Fruit fly (Drosophila melanogaster) whole organism, pupa: ENCODE measurements around the gene eca.
"Not testable (repeated sequence)": the region's sequence is repeated elsewhere in the genome, so short reads cannot be mapped to it uniquely, and the experiment has no call there.

Experiments used
- CG10348 ChIP-seq: fragments of 200-800 bp; sonication (Bioruptor generic); IDR thresholded peaks from 2 replicates; pipeline ENCODE4 v1.3.6; 2022; ENCODE audit warnings: missing biosample characterization, missing genetic modification characterization
- CG12605 ChIP-seq: fragments of 200-800 bp; sonication (Bioruptor generic); IDR thresholded peaks from 2 replicates; pipeline ENCODE4 v1.3.6; 2022; ENCODE audit warnings: missing biosample characterization, missing genetic modification characterization
- CG13204 ChIP-seq: fragments of 200-800 bp; sonication (Bioruptor generic); optimal IDR thresholded peaks from 2 replicates; lab custom pipeline; 2018; ENCODE audit warnings: missing biosample characterization, mild to moderate bottlenecking, missing genetic modification characterization, moderate library complexity
- CG14655 ChIP-seq: fragments of 200-800 bp; sonication (Bioruptor generic); optimal IDR thresholded peaks from 3 replicates; lab custom pipeline; 2017; ENCODE audit warnings: mild to moderate bottlenecking, missing biosample characterization, missing genetic modification reagents, missing genetic modification characterization
- CG15710 ChIP-seq: fragments of 200-800 bp; sonication (Bioruptor generic); optimal IDR thresholded peaks from 2 replicates; lab custom pipeline; 2018; ENCODE audit warnings: missing biosample characterization, mild to moderate bottlenecking, missing genetic modification characterization, moderate library complexity
- CG17806 ChIP-seq: fragments of 200-800 bp; sonication (Bioruptor generic); optimal IDR thresholded peaks from 2 replicates; lab custom pipeline; 2018; ENCODE audit warnings: missing biosample characterization, mild to moderate bottlenecking, missing genetic modification characterization, moderate library complexity
- CG32121 ChIP-seq: fragments of 200-800 bp; sonication (Bioruptor generic); IDR thresholded peaks from 2 replicates; pipeline ENCODE4 v1.3.6; 2022; ENCODE audit warnings: missing biosample characterization, missing genetic modification characterization
- CG4496 ChIP-seq: fragments of 200-800 bp; sonication (Bioruptor generic); IDR thresholded peaks from 3 replicates; pipeline ENCODE4 v1.3.6; 2022; ENCODE audit warnings: missing biosample characterization, missing genetic modification characterization
- CG8159 ChIP-seq: fragments of 200-800 bp; sonication (Bioruptor generic); optimal IDR thresholded peaks from 3 replicates; lab custom pipeline; 2018; ENCODE audit warnings: missing biosample characterization, mild to moderate bottlenecking, missing genetic modification characterization, moderate library complexity
- CG9948 ChIP-seq: fragments of 200-800 bp; sonication (Bioruptor generic); optimal IDR thresholded peaks from 2 replicates; lab custom pipeline; 2018; ENCODE audit warnings: missing biosample characterization, mild to moderate bottlenecking, missing genetic modification characterization, moderate library complexity
- D1 ChIP-seq: fragments of 200-800 bp; sonication (Bioruptor generic); optimal IDR thresholded peaks from 2 replicates; lab custom pipeline; 2018; ENCODE audit warnings: missing biosample characterization, mild to moderate bottlenecking, missing genetic modification characterization, moderate library complexity
- EcR ChIP-seq: fragments of 200-800 bp; sonication (Bioruptor generic); optimal IDR thresholded peaks from 3 replicates; lab custom pipeline; 2019; ENCODE audit warnings: missing biosample characterization, missing genetic modification characterization, mild to moderate bottlenecking, moderate library complexity, missing genetic modification reagents
- Ets98B ChIP-seq: fragments of 200-800 bp; sonication (Bioruptor generic); IDR thresholded peaks from 2 replicates; pipeline ENCODE4 v1.3.6; 2022; ENCODE audit warnings: missing biosample characterization, missing genetic modification characterization
- Pif1A ChIP-seq: fragments of 200-800 bp; sonication (Bioruptor generic); optimal IDR thresholded peaks from 3 replicates; lab custom pipeline; 2016; ENCODE audit warnings: missing biosample characterization, missing genetic modification characterization
- Pif1B ChIP-seq: fragments of 200-800 bp; sonication (Bioruptor generic); optimal IDR thresholded peaks from 3 replicates; lab custom pipeline; 2016; ENCODE audit warnings: missing biosample characterization, missing genetic modification characterization
- Snoo ChIP-seq: fragments of 200-800 bp; sonication (Bioruptor generic); optimal IDR thresholded peaks from 3 replicates; lab custom pipeline; 2017; ENCODE audit warnings: missing biosample characterization, mild to moderate bottlenecking, missing genetic modification characterization, inconsistent platforms
- fd96Ca ChIP-seq: fragments of 200-800 bp; sonication (Bioruptor generic); IDR thresholded peaks from 3 replicates; pipeline ENCODE4 v1.3.6; 2022; ENCODE audit warnings: missing biosample characterization, missing genetic modification characterization
- gl ChIP-seq: fragments of 200-800 bp; sonication (Bioruptor generic); optimal IDR thresholded peaks from 2 replicates; lab custom pipeline; 2018; ENCODE audit warnings: missing biosample characterization, mild to moderate bottlenecking, missing genetic modification characterization
- rn ChIP-seq: fragments of 200-800 bp; sonication (Bioruptor generic); IDR thresholded peaks from 2 replicates; pipeline ENCODE4 v1.3.6; 2022; ENCODE audit warnings: missing biosample characterization, missing genetic modification characterization

Gene eca

DNA sequence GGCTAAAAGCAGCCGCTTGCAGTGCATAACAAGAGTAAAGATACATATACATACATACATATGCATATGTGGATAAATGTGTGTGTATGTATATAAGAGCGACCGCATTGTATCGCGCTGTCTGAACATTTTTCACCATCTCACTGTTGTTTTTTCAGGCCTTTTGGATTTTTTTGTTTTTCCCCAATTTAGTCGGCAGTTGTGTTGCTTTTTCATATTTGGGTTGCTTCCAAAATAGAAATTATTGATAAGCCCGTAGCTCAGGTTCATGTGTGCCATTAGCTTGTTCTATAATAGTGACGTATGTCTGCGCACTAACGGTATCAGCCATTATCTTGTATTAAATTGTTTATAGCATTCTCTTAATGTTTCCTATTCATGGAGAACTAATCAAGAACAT, 15.2 kb upstream of the eca start:
- TF ChIP-seq CG8159 (tag; lab: Kevin White, UChicago) (no peak), CG14655 (no peak), Pif1A (GFP tag; lab: Kevin White, UChicago) (no peak), D1 (tag; lab: Kevin White, UChicago) (no peak), Snoo (tag; lab: Kevin White, UChicago) (no peak), CG32121 (GFP tag; lab: Robert Waterston, UW) (no peak), CG10348 (GFP tag; lab: Robert Waterston, UW) (no peak)

DNA sequence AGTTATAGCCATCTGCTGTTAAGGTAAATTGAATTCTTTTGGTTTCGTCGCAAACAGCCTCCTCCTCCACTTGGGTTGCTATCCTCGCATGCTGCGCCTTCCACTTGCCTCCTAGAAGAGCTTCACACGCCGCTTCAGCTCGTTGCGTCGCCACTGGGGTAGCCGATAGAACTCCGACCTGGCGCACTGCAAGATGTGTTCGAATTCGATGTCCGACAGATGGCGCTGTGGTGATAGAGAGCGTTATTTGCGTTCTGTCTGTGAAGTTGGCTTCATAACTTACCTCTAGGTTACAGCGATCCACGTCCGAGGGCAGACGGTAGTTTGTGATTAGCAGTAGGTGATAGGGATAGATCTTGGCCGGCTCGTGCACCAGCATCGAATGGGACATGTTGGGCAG, 9.7 kb upstream of the eca start:
- TF ChIP-seq Ets98B: no peak

DNA sequence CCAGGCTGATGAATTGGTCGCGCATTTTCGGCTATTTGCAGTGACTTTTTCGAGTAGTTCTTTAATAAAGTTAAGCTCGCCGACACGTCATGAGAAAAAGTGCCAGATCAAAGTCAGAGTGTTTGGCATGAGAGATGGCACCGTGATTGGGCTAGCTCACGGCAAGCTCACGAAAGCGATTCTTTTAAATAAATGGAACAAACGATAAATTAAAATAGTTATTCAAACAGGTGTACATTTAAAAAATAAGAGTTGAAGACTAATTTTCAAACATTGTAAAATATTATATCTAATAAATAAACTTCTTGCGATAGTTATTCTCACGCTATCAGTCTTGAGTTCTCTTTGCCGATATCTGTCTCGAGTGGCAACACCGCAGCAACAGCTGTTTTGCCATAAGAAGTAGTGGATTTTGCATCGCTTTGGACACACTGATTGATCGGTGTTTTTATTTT, 7.4 kb upstream of the eca start, which contains the start of the genes Unc-115b, p24-2 and CG32939:
Gene Unc-115b (minus strand): TSS at position 101 of the 455 bp plus-strand sequence.
Gene p24-2 (minus strand): TSS at position 120 of the 455 bp plus-strand sequence.
Gene CG32939 (plus strand): TSS at position 405 of the 455 bp plus-strand sequence.
- not testable (repeated sequence) for TF ChIP-seq Pif1A (GFP tag; lab: Kevin White, UChicago); CG32121 (GFP tag; lab: Robert Waterston, UW); CG9948

DNA sequence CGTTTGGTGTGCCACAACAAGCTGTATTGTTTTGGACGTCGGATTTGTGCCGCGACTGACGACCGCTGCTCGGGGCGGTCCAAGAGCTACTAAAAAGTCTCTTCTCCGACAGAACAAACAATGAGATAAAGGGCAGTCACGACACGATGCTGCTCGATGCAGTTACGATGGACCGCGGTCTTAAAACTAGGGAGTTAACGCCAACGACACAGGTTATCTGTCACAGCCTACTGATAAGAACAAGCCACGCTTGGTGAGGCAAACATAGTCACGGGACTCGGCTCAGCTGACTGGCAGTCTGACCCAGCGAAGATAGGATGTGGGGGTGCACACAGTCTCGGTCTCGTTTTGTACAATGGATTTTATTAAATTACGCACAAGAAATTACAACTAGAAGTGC, 1.2 kb downstream of the eca start, which contains the start of gene CG9444:
Gene CG9444 (minus strand): TSS at position 140 of the 400 bp plus-strand sequence.
- TF ChIP-seq CG13204 (GFP tag; lab: Kevin White, UChicago): no peak
- no peak for TF ChIP-seq CG15710 (tag; lab: Kevin White, UChicago)
- TF ChIP-seq Ets98B: no peak
- no peak for TF ChIP-seq CG12605 (GFP tag; lab: Robert Waterston, UW)
- no peak for TF ChIP-seq CG17806 (tag; lab: Kevin White, UChicago)

DNA sequence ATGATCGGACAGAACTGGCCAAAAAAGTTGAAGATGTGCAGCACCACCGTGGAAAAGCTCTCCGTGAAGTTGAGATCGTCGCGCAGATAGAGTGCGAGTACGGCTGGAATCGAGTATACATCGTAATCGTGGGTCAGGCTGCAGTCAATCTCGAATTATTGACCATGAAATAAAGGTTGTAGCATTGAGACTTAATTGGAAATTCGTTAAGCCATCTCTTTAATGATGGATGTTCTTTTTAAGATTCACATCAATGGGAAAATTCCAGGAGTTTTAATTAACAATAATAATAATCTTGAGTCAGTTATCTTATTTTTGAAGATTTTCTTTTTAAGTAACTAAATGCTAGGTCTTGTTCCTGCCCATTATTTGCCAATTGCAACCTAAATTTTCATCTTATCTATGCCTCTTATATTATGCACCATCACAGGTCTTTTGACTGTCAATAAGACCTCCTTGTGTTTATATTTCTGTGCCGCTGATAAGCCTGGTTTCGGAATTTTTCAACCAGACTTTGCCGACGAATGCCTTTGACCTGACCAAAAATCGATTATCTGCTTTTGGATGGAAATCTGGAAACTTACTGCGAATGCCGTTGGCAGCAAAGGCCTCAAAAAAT, 2.1 kb downstream of the eca start:
- TF ChIP-seq CG15710 (tag; lab: Kevin White, UChicago): no peak
- no peak for TF ChIP-seq CG13204 (GFP tag; lab: Kevin White, UChicago)
- no peak for TF ChIP-seq rn (GFP tag; lab: Robert Waterston, UW)
- no peak for TF ChIP-seq Ets98B

dm6 chr3R:9679746-9680145, 5.5 kb downstream of the eca start, which contains the start of gene nmdyn-D7:
Gene nmdyn-D7 (plus strand): TSS chr3R:9679939.
- TF ChIP-seq CG12605 (GFP tag; lab: Robert Waterston, UW): no peak
- no peak for TF ChIP-seq CG9948
- TF ChIP-seq fd96Ca: no peak
- no peak for TF ChIP-seq CG14655
- no peak for TF ChIP-seq gl (tag; lab: Kevin White, UChicago)
- no peak for TF ChIP-seq rn (GFP tag; lab: Robert Waterston, UW)
- TF ChIP-seq CG32121 (GFP tag; lab: Robert Waterston, UW): no peak
- TF ChIP-seq Pif1B (GFP tag; lab: Kevin White, UChicago): no peak

DNA sequence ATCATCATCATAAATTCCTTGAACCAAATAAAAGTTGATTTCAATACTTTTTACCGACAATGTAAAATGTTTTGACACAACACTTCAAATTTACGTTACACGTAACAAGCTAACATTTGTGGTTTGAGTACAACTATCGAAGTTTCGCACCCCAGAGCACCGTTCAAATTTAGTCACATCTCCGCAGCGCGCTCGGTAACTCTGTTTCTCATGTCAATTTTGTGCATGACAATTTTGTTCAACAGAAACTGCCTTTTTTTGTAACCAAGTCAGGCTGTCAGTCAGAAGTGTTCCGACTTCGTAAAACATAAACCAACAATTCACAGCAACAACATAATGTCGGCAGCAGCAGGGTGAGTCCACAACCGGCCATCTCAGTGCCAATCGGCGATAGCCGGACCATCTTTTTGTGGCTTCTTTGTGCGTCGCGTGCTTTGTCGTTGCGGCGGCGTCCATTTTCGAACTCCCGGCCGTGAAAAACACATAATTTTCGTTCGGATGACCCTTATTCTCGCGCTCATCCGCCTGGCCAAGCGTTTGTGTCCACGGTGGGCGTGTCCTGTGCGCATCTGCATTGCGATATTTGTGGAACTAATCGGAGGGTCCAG, 7.4 kb downstream of the eca start, which contains the start of gene p23:
Gene p23 (plus strand): TSS at position 194 of the 608 bp plus-strand sequence.
- TF ChIP-seq EcR (GFP tag; lab: Kevin White, UChicago) (no peak), CG8159 (tag; lab: Kevin White, UChicago) (no peak), CG32121 (GFP tag; lab: Robert Waterston, UW) (no peak), fd96Ca (no peak), Ets98B (no peak), gl (tag; lab: Kevin White, UChicago) (no peak), CG13204 (GFP tag; lab: Kevin White, UChicago) (no peak), Pif1B (GFP tag; lab: Kevin White, UChicago) (no peak), Snoo (tag; lab: Kevin White, UChicago) (no peak), D1 (tag; lab: Kevin White, UChicago) (no peak)

DNA sequence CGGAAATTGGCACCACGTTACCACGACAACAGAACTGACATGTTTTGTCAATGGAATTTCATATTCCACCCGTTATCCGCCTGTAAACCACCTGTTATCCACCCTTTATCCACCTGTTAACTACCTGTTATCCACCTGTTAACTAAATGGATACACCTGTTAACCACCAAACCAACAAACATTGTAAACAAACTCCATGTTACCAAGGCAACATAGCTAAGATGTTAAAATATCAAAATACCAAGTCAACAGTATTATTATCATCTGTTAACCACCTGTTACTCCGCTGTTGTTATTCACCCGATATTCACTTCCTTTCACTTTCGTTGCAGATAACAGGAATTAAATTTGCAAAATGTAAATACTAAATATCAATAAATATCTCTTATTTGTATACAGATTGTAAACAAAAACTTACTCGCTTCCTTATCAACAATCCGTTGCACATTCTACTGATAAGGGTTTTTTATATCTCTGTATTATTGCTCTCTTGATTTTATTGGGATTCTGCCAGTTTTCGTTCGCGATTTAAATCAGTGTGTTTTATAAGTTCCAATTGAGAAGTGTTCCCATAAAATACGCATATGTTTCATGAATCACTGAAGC, 10.2 kb downstream of the eca start, which contains the start of gene Nepl12:
Gene Nepl12 (plus strand): TSS at position 556 of the 606 bp plus-strand sequence.
- TF ChIP-seq CG15710 (tag; lab: Kevin White, UChicago) (no peak), CG4496 (GFP tag; lab: Robert Waterston, UW) (no peak), CG12605 (GFP tag; lab: Robert Waterston, UW) (peak; percentile 41; the same call in 1 of the 2 replicates), fd96Ca (no peak), D1 (tag; lab: Kevin White, UChicago) (no peak), Snoo (tag; lab: Kevin White, UChicago) (no peak), CG14655 (no peak), CG10348 (GFP tag; lab: Robert Waterston, UW) (no peak)
